Worm (Caenorhabditis elegans) whole organism, midembryonic: ENCODE measurements around the gene elof-1.

ENCODE experiments used
- T22C8.4 ChIP-seq: fragments of 200-800 bp; sonication (Bioruptor generic); IDR thresholded peaks from 2 replicates; pipeline ENCODE4 v1.3.6; 2022; ENCODE audit warnings: missing genetic modification characterization, missing compliant biosample characterization
- flt-1 ChIP-seq: fragments of 200-800 bp; sonication (Bioruptor generic); IDR thresholded peaks from 2 replicates; pipeline ENCODE4 v1.3.6; 2022; ENCODE audit warnings: missing genetic modification characterization, missing compliant biosample characterization
- klf-2 ChIP-seq: fragments of 200-800 bp; sonication (Bioruptor generic); conservative IDR thresholded peaks from 2 replicates; pipeline ENCODE4 v1.3.6; 2022; ENCODE audit warnings: missing genetic modification reagents, missing genetic modification characterization, missing compliant biosample characterization
- med-1 ChIP-seq: sonication (generic microtip); optimal IDR thresholded peaks from 2 replicates; lab custom pipeline; 2017; ENCODE audit warnings: missing genetic modification characterization, mild to moderate bottlenecking, missing compliant biosample characterization, antibody characterized with exemption, missing genetic modification reagents; ENCODE audit not compliant: insufficient read depth
- ztf-23 ChIP-seq: fragments of 200-800 bp; sonication (Bioruptor generic); IDR thresholded peaks from 2 replicates; pipeline ENCODE4 v1.3.6; 2022; ENCODE audit warnings: missing genetic modification reagents, missing genetic modification characterization, missing compliant biosample characterization

- TF ChIP-seq ztf-23 (GFP tag; lab: Robert Waterston, UW) (no peak), klf-2 (no peak), T22C8.4 (GFP tag; lab: Robert Waterston, UW) (no peak), med-1 (GFP tag; lab: Kevin White, UChicago) (no peak), flt-1 (GFP tag; lab: Robert Waterston, UW) (no peak)
Measured at ce11 chrII:14318027-14318426, 31.5 kb upstream of the elof-1 start, which contains the start of gene Y54G11A.14.
